Worm (Caenorhabditis elegans) whole organism, early embryonic: ENCODE data around the gene C25H3.7.
"Not testable (repeated sequence)": the region's sequence is repeated elsewhere in the genome, so short reads cannot be mapped to it uniquely, and the experiment has no call there.

ENCODE experiments used
- B0310.2 ChIP-seq: sonication (generic microtip); optimal IDR thresholded peaks from 2 replicates; lab custom pipeline; 2016; ENCODE audit warnings: mild to moderate bottlenecking, missing genetic modification characterization, missing compliant biosample characterization
- F13C5.2 ChIP-seq: sonication (generic microtip); optimal IDR thresholded peaks from 2 replicates; lab custom pipeline; 2017; ENCODE audit warnings: mild to moderate bottlenecking, missing genetic modification characterization, inconsistent platforms, missing compliant biosample characterization
- aly-1 ChIP-seq: sonication (generic microtip); optimal IDR thresholded peaks from 2 replicates; lab custom pipeline; 2016; ENCODE audit warnings: missing genetic modification characterization, missing compliant biosample characterization
- ama-1 ChIP-seq: fragments of 150-350 bp; optimal IDR thresholded peaks from 2 replicates; lab custom pipeline; 2014
- ceh-13 ChIP-seq: fragments of 200-800 bp; sonication (Bioruptor generic); optimal IDR thresholded peaks from 2 replicates; lab custom pipeline; 2018; ENCODE audit warnings: mild to moderate bottlenecking, missing genetic modification characterization, missing compliant biosample characterization
- ceh-36 ChIP-seq: sonication (generic microtip); optimal IDR thresholded peaks from 2 replicates; lab custom pipeline; 2016; ENCODE audit warnings: missing genetic modification characterization, inconsistent platforms, missing compliant biosample characterization
- ets-7 ChIP-seq: sonication (generic microtip); optimal IDR thresholded peaks from 2 replicates; lab custom pipeline; 2016; ENCODE audit warnings: missing genotype, missing genetic modification characterization, missing compliant biosample characterization
- flt-1 ChIP-seq: fragments of 200-800 bp; sonication (Bioruptor generic); IDR thresholded peaks from 2 replicates; pipeline ENCODE4 v1.3.6; 2022; ENCODE audit warnings: missing genetic modification characterization, missing compliant biosample characterization
- hmbx-1 ChIP-seq: sonication (generic microtip); optimal IDR thresholded peaks from 2 replicates; lab custom pipeline; 2016; ENCODE audit warnings: mild to moderate bottlenecking, missing genetic modification characterization, missing compliant biosample characterization
- hmg-4 ChIP-seq: fragments of 200-800 bp; sonication (Bioruptor generic); optimal IDR thresholded peaks from 2 replicates; lab custom pipeline; 2018; ENCODE audit warnings: mild to moderate bottlenecking, missing genetic modification characterization, missing compliant biosample characterization
- hnd-1 ChIP-seq: sonication (generic microtip); optimal IDR thresholded peaks from 2 replicates; lab custom pipeline; 2016; ENCODE audit warnings: missing genetic modification characterization, missing compliant biosample characterization
- pes-1 ChIP-seq: fragments of 200-800 bp; sonication (Bioruptor generic); IDR thresholded peaks from 2 replicates; pipeline ENCODE4 v1.3.6; 2022; ENCODE audit warnings: missing genetic modification reagents, missing genetic modification characterization, missing compliant biosample characterization
- scrt-1 ChIP-seq: fragments of 200-800 bp; sonication (Bioruptor generic); IDR thresholded peaks from 2 replicates; pipeline ENCODE4 v1.3.6; 2022; ENCODE audit warnings: missing genetic modification characterization, missing compliant biosample characterization
- sea-1 ChIP-seq: fragments of 200-800 bp; sonication (Bioruptor generic); conservative IDR thresholded peaks from 2 replicates; pipeline ENCODE4 v1.3.6; 2022; ENCODE audit warnings: missing genetic modification characterization, missing compliant biosample characterization
- tbx-11 ChIP-seq: fragments of 200-800 bp; sonication (Bioruptor generic); IDR thresholded peaks from 2 replicates; pipeline ENCODE4 v1.3.6; 2022; ENCODE audit warnings: missing genetic modification characterization, missing compliant biosample characterization
- tbx-37 ChIP-seq: fragments of 200-800 bp; sonication (Bioruptor generic); conservative IDR thresholded peaks from 2 replicates; pipeline ENCODE4 v1.3.6; 2022; ENCODE audit warnings: missing genetic modification reagents, missing genetic modification characterization, missing compliant biosample characterization
- tra-4 ChIP-seq: sonication (generic microtip); optimal IDR thresholded peaks from 2 replicates; lab custom pipeline; 2017; ENCODE audit warnings: missing genetic modification characterization, missing compliant biosample characterization

The C25H3.7 gene

ce11 chrII:5640362-5641079, 28.2 kb downstream of the C25H3.7 start:
- TF ChIP-seq ets-7 (tag; lab: Kevin White, UChicago) = no peak
- no peak for TF ChIP-seq hmbx-1 (tag; lab: Kevin White, UChicago)
- TF ChIP-seq ama-1 = no peak
- no peak for TF ChIP-seq tbx-37
- no peak for TF ChIP-seq tbx-11 (GFP tag; lab: Robert Waterston, UW)
- TF ChIP-seq F13C5.2 = no peak

ce11 chrII:5638059-5638458, 30.7 kb downstream of the C25H3.7 start, which contains the start of gene F59E12.3:
TSS of gene F59E12.3 (plus strand) at chrII:5638359.
- TF ChIP-seq ets-7 (tag; lab: Kevin White, UChicago) = no peak
- TF ChIP-seq pes-1 = no peak
- no peak for TF ChIP-seq hmbx-1 (tag; lab: Kevin White, UChicago)
- no peak for TF ChIP-seq B0310.2 (tag; lab: Kevin White, UChicago)
- no peak for TF ChIP-seq tbx-37
- no peak for TF ChIP-seq scrt-1
- TF ChIP-seq ama-1 = no peak
- no peak for TF ChIP-seq tra-4 (tag; lab: Kevin White, UChicago)
- TF ChIP-seq F13C5.2 = no peak
- TF ChIP-seq ceh-13 (GFP tag; lab: Kevin White, UChicago) = no peak
- TF ChIP-seq hmg-4 (GFP tag; lab: Kevin White, UChicago) = no peak
- no peak for TF ChIP-seq sea-1 (GFP tag; lab: Robert Waterston, UW)
- no peak for TF ChIP-seq hnd-1 (tag; lab: Kevin White, UChicago)
- TF ChIP-seq ceh-36 = no peak
- no peak for TF ChIP-seq tbx-11 (GFP tag; lab: Robert Waterston, UW)
- TF ChIP-seq aly-1 (tag; lab: Kevin White, UChicago) = no peak
- TF ChIP-seq flt-1 (GFP tag; lab: Robert Waterston, UW) = no peak

- TF ChIP-seq ceh-36 (no peak), pes-1 (no peak), scrt-1 (no peak), hnd-1 (tag; lab: Kevin White, UChicago) (no peak), flt-1 (GFP tag; lab: Robert Waterston, UW) (no peak), tbx-37 (no peak), sea-1 (GFP tag; lab: Robert Waterston, UW) (no peak), ceh-13 (GFP tag; lab: Kevin White, UChicago) (no peak), F13C5.2 (no peak), hmbx-1 (tag; lab: Kevin White, UChicago) (no peak)
These were observed 31.9 kb downstream of the C25H3.7 start, which contains the start of gene F59E12.8 for ce11 chrII:5636826-5637225. TSS of gene F59E12.8 (minus strand) at chrII:5636926.

- TF ChIP-seq tbx-37 = no peak
- no peak for TF ChIP-seq hmg-4 (GFP tag; lab: Kevin White, UChicago)
- TF ChIP-seq tbx-11 (GFP tag; lab: Robert Waterston, UW) = no peak
- no peak for TF ChIP-seq ceh-13 (GFP tag; lab: Kevin White, UChicago)
- no peak for TF ChIP-seq tra-4 (tag; lab: Kevin White, UChicago)
- TF ChIP-seq flt-1 (GFP tag; lab: Robert Waterston, UW) = no peak
- TF ChIP-seq hnd-1 (tag; lab: Kevin White, UChicago) = no peak
- TF ChIP-seq ceh-36 = no peak
- TF ChIP-seq ama-1 = no peak
These were observed 35.3 kb downstream of the C25H3.7 start for ce11 chrII:5633453-5633852.

ce11 chrII:5630851-5631401, 37.8 kb downstream of the C25H3.7 start, which contains the start of the genes F59E12.6 and npl-4.1:
TSS of gene F59E12.6 (minus strand) at chrII:5630951.
TSS of gene npl-4.1 (plus strand) at chrII:5631351.
- TF ChIP-seq tbx-37; hmg-4 (GFP tag; lab: Kevin White, UChicago); F13C5.2: not testable (repeated sequence)

ce11 chrII:5628326-5628818, 40.4 kb downstream of the C25H3.7 start, which contains the start of gene F59E12.15:
TSS of gene F59E12.15 (minus strand) at chrII:5628376.
- TF ChIP-seq pes-1 (no peak), aly-1 (tag; lab: Kevin White, UChicago) (no peak), tbx-37 (no peak), tbx-11 (GFP tag; lab: Robert Waterston, UW) (no peak), hmbx-1 (tag; lab: Kevin White, UChicago) (no peak), B0310.2 (tag; lab: Kevin White, UChicago) (no peak), ama-1 (no peak), tra-4 (tag; lab: Kevin White, UChicago) (no peak), hmg-4 (GFP tag; lab: Kevin White, UChicago) (no peak)

- TF ChIP-seq hnd-1 (tag; lab: Kevin White, UChicago); F13C5.2; ama-1: not testable (repeated sequence)
These were observed 46.3 kb downstream of the C25H3.7 start, which contains the start of the genes eif-3.L and npl-4.2 for ce11 chrII:5622383-5622939. TSS of gene eif-3.L (minus strand) at chrII:5622483. TSS of gene npl-4.2 (plus strand) at chrII:5622889.

- no peak for TF ChIP-seq ets-7 (tag; lab: Kevin White, UChicago)
- TF ChIP-seq scrt-1 = no peak
- no peak for TF ChIP-seq F13C5.2
- TF ChIP-seq ceh-13 (GFP tag; lab: Kevin White, UChicago) = no peak
- TF ChIP-seq hmbx-1 (tag; lab: Kevin White, UChicago) = no peak
- TF ChIP-seq aly-1 (tag; lab: Kevin White, UChicago) = no peak
- no peak for TF ChIP-seq tra-4 (tag; lab: Kevin White, UChicago)
- no peak for TF ChIP-seq sea-1 (GFP tag; lab: Robert Waterston, UW)
- no peak for TF ChIP-seq tbx-11 (GFP tag; lab: Robert Waterston, UW)
- TF ChIP-seq hmg-4 (GFP tag; lab: Kevin White, UChicago) = no peak
- TF ChIP-seq ceh-36 = no peak
- no peak for TF ChIP-seq B0310.2 (tag; lab: Kevin White, UChicago)
- TF ChIP-seq hnd-1 (tag; lab: Kevin White, UChicago) = no peak
- TF ChIP-seq flt-1 (GFP tag; lab: Robert Waterston, UW) = no peak
- TF ChIP-seq ama-1 = no peak
- TF ChIP-seq tbx-37 = no peak
- no peak for TF ChIP-seq pes-1
These were observed 49.4 kb downstream of the C25H3.7 start, which contains the start of gene dhs-6 for ce11 chrII:5619298-5619697. TSS of gene dhs-6 (minus strand) at chrII:5619319.
